Worm (Caenorhabditis elegans): Measurements from ENCODE around the gene ceh-92.
A peak's percentile ranks its signal among the peaks of the same experiment; 100 is the strongest.

The ceh-92 gene

ce11 chrIII:11580428-11580885 lies 943 bp upstream of the ceh-92 start, which contains the start of gene Y66D12A.7:
Gene Y66D12A.7 (minus strand): TSS chrIII:11580478.
- TF ChIP-seq dpl-1 (GFP tag; optimal IDR thresholded peaks at IDR 0.05) (peak; percentile 5), efl-1 (GFP tag; optimal IDR thresholded peaks at IDR 0.05) (peak; percentile 67), lin-54 (GFP tag; optimal IDR thresholded peaks at IDR 0.05) (peak; percentile 79), B0336.3 (GFP tag; IDR thresholded peaks at IDR 0.05) (0 out of 2 replicates have a peak, but pooled peaks have one; percentile 13), F23B12.7 (tag; optimal IDR thresholded peaks at IDR 0.05; ENCODE audit: insufficient read depth) (no peak), lin-35 (GFP tag; optimal IDR thresholded peaks at IDR 0.05) (peak in 1 of 3 experiments; percentile 17), athp-1 (tag; optimal IDR thresholded peaks at IDR 0.05) (peak; percentile 62), bed-1 (GFP tag; IDR thresholded peaks at IDR 0.05) (no peak), ztf-3 (GFP tag; optimal IDR thresholded peaks at IDR 0.05) (no peak), mcd-1 (GFP tag; IDR thresholded peaks at IDR 0.05) (peak; percentile 73), D2030.7 (GFP tag; IDR thresholded peaks at IDR 0.05) (0 out of 2 replicates have a peak, but pooled peaks have one; percentile 17)

- TF ChIP-seq nfyb-1 (GFP tag; IDR thresholded peaks at IDR 0.05) (peak; percentile 64; the same call in 1 of the 2 replicates), Y56A3A.18 (GFP tag; IDR thresholded peaks at IDR 0.05) (no peak), mes-4 (tag; optimal IDR thresholded peaks at IDR 0.05) (no peak), cebp-2 (GFP tag; IDR thresholded peaks at IDR 0.05) (no peak), B0336.3 (GFP tag; IDR thresholded peaks at IDR 0.05) (no peak), F52B5.7 (tag; optimal IDR thresholded peaks at IDR 0.05) (no peak), F55B11.4 (tag; optimal IDR thresholded peaks at IDR 0.05; ENCODE audit: borderline replicate concordance, insufficient read depth) (no peak), Y53F4B.3 (GFP tag; IDR thresholded peaks at IDR 0.05) (no peak), unc-62 (GFP tag; optimal IDR thresholded peaks at IDR 0.05) (no peak)
Observed at ce11 chrIII:11582569-11582968, 1.2 kb downstream of the ceh-92 start.

DNA sequence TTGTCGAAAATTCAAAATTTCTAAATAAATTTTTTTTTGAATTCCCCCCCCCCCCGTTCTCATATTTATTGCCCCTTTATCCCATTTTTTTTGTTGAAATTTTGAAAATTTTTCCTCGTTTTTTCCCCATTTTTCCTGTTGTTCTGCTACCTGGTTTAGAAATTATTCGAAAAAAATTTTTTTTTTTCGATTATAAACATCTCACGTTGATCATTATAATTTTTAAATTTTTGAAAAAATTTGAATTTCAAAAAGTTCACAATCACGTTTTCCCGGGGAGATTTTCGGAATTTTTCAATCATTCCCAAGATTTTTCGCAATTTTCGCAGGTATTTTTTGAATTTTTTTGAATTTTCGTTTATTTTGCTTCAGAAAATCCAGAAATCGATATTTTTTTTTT lies 7.5 kb downstream of the ceh-92 start, which contains the start of gene Y66D12A.3:
Gene Y66D12A.3, plus strand, starts transcription at position 301 of the 400 bp plus-strand sequence.
- TF ChIP-seq lsy-27 (tag; optimal IDR thresholded peaks at IDR 0.05; ENCODE audit: borderline replicate concordance, insufficient read depth), result no peak
- no peak for TF ChIP-seq hsf-1 (GFP tag; IDR thresholded peaks at IDR 0.05)
- TF ChIP-seq K11D2.4 (GFP tag; IDR thresholded peaks at IDR 0.05), result no peak
- TF ChIP-seq atf-7 (tag; optimal IDR thresholded peaks at IDR 0.05), result no peak
- no peak for TF ChIP-seq ets-4 (GFP tag; optimal IDR thresholded peaks at IDR 0.05)
- TF ChIP-seq ceh-100 (GFP tag; IDR thresholded peaks at IDR 0.05), result no peak
- no peak for TF ChIP-seq dpl-1 (GFP tag; optimal IDR thresholded peaks at IDR 0.05)
- no peak for TF ChIP-seq ceh-58 (GFP tag; IDR thresholded peaks at IDR 0.05)
- TF ChIP-seq lin-54 (GFP tag; optimal IDR thresholded peaks at IDR 0.05), result no peak
- TF ChIP-seq ekl-4 (GFP tag; IDR thresholded peaks at IDR 0.05), result no peak
- no peak for TF ChIP-seq nhr-80 (tag; optimal IDR thresholded peaks at IDR 0.05)

- TF ChIP-seq Y53F4B.3 (GFP tag; IDR thresholded peaks at IDR 0.05) (no peak), C06A6.2 (GFP tag; conservative IDR thresholded peaks at IDR 0.05) (no peak), ceh-58 (GFP tag; IDR thresholded peaks at IDR 0.05) (no peak), xnd-1 (tag; optimal IDR thresholded peaks at IDR 0.05) (no peak), athp-1 (tag; optimal IDR thresholded peaks at IDR 0.05) (no peak), hmg-1.2 (GFP tag; IDR thresholded peaks at IDR 0.05) (no peak), hlh-26 (GFP tag; conservative IDR thresholded peaks at IDR 0.05) (no peak), rcor-1 (GFP tag; IDR thresholded peaks at IDR 0.05) (no peak), zfh-2 (GFP tag; conservative IDR thresholded peaks at IDR 0.05) (no peak)
Observed at ce11 chrIII:11589311-11589710, 7.9 kb downstream of the ceh-92 start.

Data from whole organism, young adult.